Fruit fly (Drosophila melanogaster) whole organism, embryonic: ENCODE results near the gene Galphai.

Experiments used
- Adf1 ChIP-seq: fragments of 200-800 bp; sonication (Bioruptor generic); IDR thresholded peaks from 2 replicates; pipeline ENCODE4 v1.3.6; 2022; ENCODE audit warnings: missing biosample characterization, missing genetic modification characterization
- Bdp1 ChIP-seq: fragments of 200-800 bp; sonication (Bioruptor generic); optimal IDR thresholded peaks from 3 replicates; lab custom pipeline; 2016; ENCODE audit warnings: missing biosample characterization, missing genetic modification characterization
- Bgb ChIP-seq: fragments of 200-800 bp; sonication (Bioruptor generic); IDR thresholded peaks from 2 replicates; pipeline ENCODE4 v1.3.6; 2022; ENCODE audit warnings: missing biosample characterization, missing genetic modification characterization; ENCODE audit not compliant: partially characterized antibody
- CG10979 ChIP-seq: fragments of 200-800 bp; sonication (Bioruptor generic); optimal IDR thresholded peaks from 2 replicates; lab custom pipeline; 2018; ENCODE audit warnings: missing biosample characterization, mild to moderate bottlenecking, missing genetic modification characterization, moderate library complexity
- CG11560 ChIP-seq: fragments of 200-800 bp; sonication (Bioruptor generic); IDR thresholded peaks from 3 replicates; pipeline ENCODE4 v1.3.6; 2022; ENCODE audit warnings: missing biosample characterization, missing genetic modification characterization
- CG11695 ChIP-seq: fragments of 200-800 bp; sonication (Bioruptor generic); IDR thresholded peaks from 3 replicates; pipeline ENCODE4 v1.3.6; 2022; ENCODE audit warnings: missing biosample characterization, missing genetic modification characterization
- CG12155 ChIP-seq: fragments of 200-800 bp; sonication (Bioruptor generic); optimal IDR thresholded peaks from 3 replicates; lab custom pipeline; 2016; ENCODE audit warnings: missing biosample characterization, missing genetic modification characterization
- CG1792 ChIP-seq: fragments of 200-800 bp; sonication (Bioruptor generic); optimal IDR thresholded peaks from 2 replicates; lab custom pipeline; 2016; ENCODE audit warnings: missing biosample characterization, missing genetic modification characterization
- CG30020 ChIP-seq: fragments of 200-800 bp; optimal IDR thresholded peaks from 2 replicates; lab custom pipeline; 2019; ENCODE audit warnings: missing biosample characterization, mild to moderate bottlenecking, missing genetic modification characterization, moderate library complexity
- CG3163 ChIP-seq: fragments of 200-800 bp; sonication (Bioruptor generic); optimal IDR thresholded peaks from 3 replicates; lab custom pipeline; 2016; ENCODE audit warnings: missing biosample characterization, missing genetic modification characterization
- CG32532 ChIP-seq: fragments of 200-800 bp; sonication (Bioruptor generic); IDR thresholded peaks from 2 replicates; pipeline ENCODE4 v1.3.6; 2022; ENCODE audit warnings: missing biosample characterization, missing genetic modification characterization
- CG34376 ChIP-seq: fragments of 200-800 bp; sonication (Bioruptor generic); optimal IDR thresholded peaks from 2 replicates; lab custom pipeline; 2018; ENCODE audit warnings: missing biosample characterization, mild to moderate bottlenecking, missing genetic modification characterization
- CG3847 ChIP-seq: fragments of 200-800 bp; sonication (Bioruptor generic); IDR thresholded peaks from 2 replicates; pipeline ENCODE4 v1.3.6; 2022; ENCODE audit warnings: missing biosample characterization, missing genetic modification characterization
- CG43689 ChIP-seq: fragments of 200-800 bp; sonication (Bioruptor generic); IDR thresholded peaks from 2 replicates; pipeline ENCODE4 v1.3.6; 2022; ENCODE audit warnings: missing biosample characterization, missing genetic modification characterization
- CG4617 ChIP-seq: fragments of 200-800 bp; sonication (Bioruptor generic); optimal IDR thresholded peaks from 3 replicates; lab custom pipeline; 2016; ENCODE audit warnings: missing biosample characterization, missing genetic modification characterization, borderline replicate concordance
- CG5953 ChIP-seq: fragments of 200-800 bp; sonication (Bioruptor generic); IDR thresholded peaks from 2 replicates; pipeline ENCODE4 v1.3.6; 2022; ENCODE audit warnings: missing biosample characterization, missing genetic modification characterization
- CG6791 ChIP-seq: fragments of 200-800 bp; sonication (Bioruptor generic); IDR thresholded peaks from 3 replicates; pipeline ENCODE4 v1.3.6; 2022; ENCODE audit warnings: missing biosample characterization, missing genetic modification characterization; ENCODE audit not compliant: partially characterized antibody
- CG6813 ChIP-seq: fragments of 200-800 bp; sonication (Bioruptor generic); optimal IDR thresholded peaks from 2 replicates; lab custom pipeline; 2017; ENCODE audit warnings: missing biosample characterization, missing genetic modification characterization, mild to moderate bottlenecking, moderate library complexity, missing genetic modification reagents
- CG7928 ChIP-seq: fragments of 200-800 bp; sonication (Bioruptor generic); optimal IDR thresholded peaks from 2 replicates; lab custom pipeline; 2017; ENCODE audit warnings: missing biosample characterization, mild to moderate bottlenecking, missing genetic modification characterization
- CG8359 ChIP-seq: fragments of 200-800 bp; sonication (Bioruptor generic); optimal IDR thresholded peaks from 2 replicates; lab custom pipeline; 2017; ENCODE audit warnings: missing biosample characterization, mild to moderate bottlenecking, missing genetic modification characterization, borderline replicate concordance
- CG8924 ChIP-seq: fragments of 200-800 bp; optimal IDR thresholded peaks from 3 replicates; lab custom pipeline; 2019; ENCODE audit warnings: missing biosample characterization, mild to moderate bottlenecking, missing genetic modification characterization, moderate library complexity
- CG9609 ChIP-seq: fragments of 200-800 bp; sonication (Bioruptor generic); optimal IDR thresholded peaks from 3 replicates; lab custom pipeline; 2016; ENCODE audit warnings: missing biosample characterization, missing genetic modification characterization
- CG9932 ChIP-seq: fragments of 200-800 bp; sonication (Bioruptor generic); IDR thresholded peaks from 2 replicates; pipeline ENCODE4 v1.3.6; 2022; ENCODE audit warnings: missing biosample characterization, missing genetic modification characterization
- CoRest ChIP-seq: fragments of 200-800 bp; sonication (Bioruptor generic); optimal IDR thresholded peaks from 3 replicates; lab custom pipeline; 2018; ENCODE audit warnings: missing biosample characterization, mild to moderate bottlenecking, missing genetic modification characterization, moderate library complexity
- E2f2 ChIP-seq: fragments of 200-800 bp; sonication (Bioruptor generic); IDR thresholded peaks from 2 replicates; pipeline ENCODE4 v1.3.6; 2022; ENCODE audit warnings: missing biosample characterization, missing genetic modification characterization
- ERR ChIP-seq: fragments of 200-800 bp; sonication (Bioruptor generic); optimal IDR thresholded peaks from 2 replicates; lab custom pipeline; 2016; ENCODE audit warnings: missing biosample characterization, missing genetic modification characterization
- HLH4C ChIP-seq: fragments of 200-800 bp; sonication (Bioruptor generic); IDR thresholded peaks from 3 replicates; pipeline ENCODE4 v1.3.6; 2022; ENCODE audit warnings: missing biosample characterization, missing genetic modification characterization; ENCODE audit not compliant: partially characterized antibody
- Jarid2 ChIP-seq: fragments of 200-800 bp; sonication (Bioruptor generic); optimal IDR thresholded peaks from 3 replicates; lab custom pipeline; 2017; ENCODE audit warnings: mild to moderate bottlenecking, missing biosample characterization, missing genetic modification reagents, missing genetic modification characterization
- Nf-YC ChIP-seq: fragments of 200-800 bp; optimal IDR thresholded peaks from 3 replicates; lab custom pipeline; 2019; ENCODE audit warnings: missing biosample characterization, mild to moderate bottlenecking, missing genetic modification characterization, moderate library complexity
- Opbp ChIP-seq: fragments of 200-800 bp; sonication (Bioruptor generic); IDR thresholded peaks from 3 replicates; pipeline ENCODE4 v1.3.6; 2022; ENCODE audit warnings: missing biosample characterization, missing genetic modification characterization; ENCODE audit not compliant: partially characterized antibody
- Scr ChIP-seq: fragments of 200-800 bp; sonication (Bioruptor generic); IDR thresholded peaks from 2 replicates; pipeline ENCODE4 v1.3.6; 2022; ENCODE audit warnings: missing biosample characterization, missing genetic modification characterization; ENCODE audit not compliant: partially characterized antibody
- Sin3A ChIP-seq: fragments of >200 bp; optimal IDR thresholded peaks from 2 replicates; lab custom pipeline; 2018
- Six4 ChIP-seq: fragments of 200-800 bp; sonication (Bioruptor generic); optimal IDR thresholded peaks from 2 replicates; lab custom pipeline; 2016; ENCODE audit warnings: missing biosample characterization, missing genetic modification characterization
- YL-1 ChIP-seq: fragments of 200-800 bp; sonication (Bioruptor generic); optimal IDR thresholded peaks from 3 replicates; lab custom pipeline; 2017; ENCODE audit warnings: missing biosample characterization, mild to moderate bottlenecking, missing genetic modification characterization
- ash1 ChIP-seq: fragments of 200-800 bp; sonication (Bioruptor generic); optimal IDR thresholded peaks from 2 replicates; lab custom pipeline; 2018; ENCODE audit warnings: missing biosample characterization, mild to moderate bottlenecking, missing genetic modification characterization
- crc ChIP-seq: fragments of 200-800 bp; sonication (Bioruptor generic); optimal IDR thresholded peaks from 2 replicates; lab custom pipeline; 2016; ENCODE audit warnings: missing biosample characterization, missing genetic modification characterization
- dm ChIP-seq: fragments of 200-800 bp; sonication (Bioruptor generic); optimal IDR thresholded peaks from 3 replicates; lab custom pipeline; 2016; ENCODE audit warnings: missing biosample characterization, missing genetic modification characterization
- fd102C ChIP-seq: fragments of 200-800 bp; sonication (Bioruptor generic); optimal IDR thresholded peaks from 2 replicates; lab custom pipeline; 2018; ENCODE audit warnings: missing biosample characterization, mild to moderate bottlenecking, missing genetic modification characterization, moderate library complexity
- gcm ChIP-seq: fragments of 200-800 bp; sonication (Bioruptor generic); optimal IDR thresholded peaks from 2 replicates; lab custom pipeline; 2019; ENCODE audit warnings: missing biosample characterization, mild to moderate bottlenecking, missing genetic modification characterization, moderate library complexity
- gcm2 ChIP-seq: fragments of 200-800 bp; sonication (Bioruptor generic); optimal IDR thresholded peaks from 2 replicates; lab custom pipeline; 2016; ENCODE audit warnings: missing biosample characterization, missing genetic modification characterization
- lov ChIP-seq, 2 experiments: fragments of 200-800 bp in 1 of 2; fragments of >200 bp in 1 of 2; sonication (Bioruptor generic) in 1 of 2; IDR thresholded peaks in 1 of 2; optimal IDR thresholded peaks in 1 of 2; 2 replicates in 1 of 2; 3 replicates in 1 of 2; pipeline versions ENCODE4 v1.3.6 to Lab custom; 2017 to 2022; ENCODE audit warnings: missing biosample characterization in 1 of 2, missing genetic modification characterization in 1 of 2
- nom ChIP-seq: fragments of 200-800 bp; sonication (Bioruptor generic); optimal IDR thresholded peaks from 2 replicates; lab custom pipeline; 2017; ENCODE audit warnings: missing biosample characterization, missing genetic modification characterization, mild to moderate bottlenecking, moderate library complexity, missing genetic modification reagents
- onecut ChIP-seq: fragments of 200-800 bp; sonication (Bioruptor generic); IDR thresholded peaks from 2 replicates; pipeline ENCODE4 v1.3.6; 2022; ENCODE audit warnings: missing biosample characterization, missing genetic modification characterization
- sqz ChIP-seq: fragments of 200-800 bp; sonication (Bioruptor generic); optimal IDR thresholded peaks from 3 replicates; lab custom pipeline; 2018; ENCODE audit warnings: missing biosample characterization, mild to moderate bottlenecking, missing genetic modification characterization
- tna ChIP-seq: fragments of 200-800 bp; sonication (Bioruptor generic); IDR thresholded peaks from 2 replicates; pipeline ENCODE4 v1.3.6; 2022; ENCODE audit warnings: missing biosample characterization, missing genetic modification characterization; ENCODE audit not compliant: partially characterized antibody
- ttk ChIP-seq: fragments of 200-800 bp; sonication (Bioruptor generic); IDR thresholded peaks from 2 replicates; pipeline ENCODE4 v2.1.2; 2022; ENCODE audit warnings: missing biosample characterization, missing genetic modification characterization
- yki ChIP-seq: fragments of >200 bp; optimal IDR thresholded peaks from 3 replicates; lab custom pipeline; 2018
- zfh2 ChIP-seq: fragments of 200-800 bp; sonication (Bioruptor generic); optimal IDR thresholded peaks from 2 replicates; lab custom pipeline; 2016; ENCODE audit warnings: missing biosample characterization, missing genetic modification characterization

Galphai gene

dm6 chr3L:6979387-6980249, at the start of gene Galphai (continued):
- TF ChIP-seq tna (no peak), Opbp (peak; percentile 67; the same call in 1 of the 3 replicates), CG32532 (GFP tag; lab: Robert Waterston, UW) (peak; percentile 24; the same call in 1 of the 2 replicates), CG3847 (GFP tag; lab: Robert Waterston, UW) (peak; percentile 93), zfh2 (peak; percentile 58), CG1792 (GFP tag; lab: Kevin White, UChicago) (peak; percentile 28), CG8924 (tag; lab: Kevin White, UChicago) (peak; percentile 42), CG8359 (GFP tag; lab: Kevin White, UChicago) (no peak), yki (peak; percentile 42), ash1 (GFP tag; lab: Kevin White, UChicago) (peak; percentile 24), Jarid2 (peak; percentile 72), onecut (GFP tag; lab: Robert Waterston, UW) (no peak), CG10979 (tag; lab: Kevin White, UChicago) (peak; percentile 1), gcm2 (peak; percentile 13), gcm (GFP tag; lab: Kevin White, UChicago) (peak; percentile 12), nom (GFP tag; lab: Kevin White, UChicago) (peak; percentile 77), crc (GFP tag; lab: Kevin White, UChicago) (no peak), Six4 (GFP tag; lab: Kevin White, UChicago) (no peak), ttk (GFP tag; lab: Robert Waterston, UW) (no peak), lov (optimal IDR thresholded peaks at IDR 0.05; lab: Kevin White, UChicago) (no peak), lov (GFP tag; IDR thresholded peaks at IDR 0.05; lab: Robert Waterston, UW) (no peak), CG6791 (GFP tag; lab: Robert Waterston, UW) (peak; percentile 65; the same call in 2 of the 3 replicates), CG11695 (GFP tag; lab: Robert Waterston, UW) (no peak), CG43689 (GFP tag; lab: Robert Waterston, UW) (no peak), CG12155 (peak; percentile 27), CG34376 (GFP tag; lab: Kevin White, UChicago) (peak; percentile 49), Sin3A (lab: Kevin White, UChicago) (peak; percentile 88), CG9609 (GFP tag; lab: Kevin White, UChicago) (peak; percentile 21), Bdp1 (GFP tag; lab: Kevin White, UChicago) (peak; percentile 62), E2f2 (peak; percentile 99), CG7928 (GFP tag; lab: Kevin White, UChicago) (peak; percentile 48), HLH4C (no peak), CG3163 (GFP tag; lab: Kevin White, UChicago) (peak; percentile 36), CoRest (tag; lab: Kevin White, UChicago) (peak; percentile 64), CG9932 (peak; percentile 66), Adf1 (GFP tag; lab: Robert Waterston, UW) (peak; percentile 49; the same call in 1 of the 2 replicates), CG6813 (GFP tag; lab: Kevin White, UChicago) (no peak), CG4617 (GFP tag; lab: Kevin White, UChicago) (peak; percentile 91), dm (GFP tag; lab: Kevin White, UChicago) (peak; percentile 58), CG30020 (peak; percentile 24), CG11560 (tag; lab: Robert Waterston, UW) (peak; percentile 62; the same call in 2 of the 3 replicates), YL-1 (GFP tag; lab: Kevin White, UChicago) (peak; percentile 81), Nf-YC (tag; lab: Kevin White, UChicago) (peak; percentile 69), Scr (GFP tag; lab: Robert Waterston, UW) (peak; percentile 50), fd102C (GFP tag; lab: Kevin White, UChicago) (no peak), Bgb (GFP tag; lab: Robert Waterston, UW) (peak; percentile 64; the same call in 1 of the 2 replicates), sqz (GFP tag; lab: Kevin White, UChicago) (peak; percentile 91), CG5953 (GFP tag; lab: Robert Waterston, UW) (no peak), ERR (peak; percentile 47)
